ENCODE assay signal across 3 fruit fly cellular contexts in the genomic region with DNA sequence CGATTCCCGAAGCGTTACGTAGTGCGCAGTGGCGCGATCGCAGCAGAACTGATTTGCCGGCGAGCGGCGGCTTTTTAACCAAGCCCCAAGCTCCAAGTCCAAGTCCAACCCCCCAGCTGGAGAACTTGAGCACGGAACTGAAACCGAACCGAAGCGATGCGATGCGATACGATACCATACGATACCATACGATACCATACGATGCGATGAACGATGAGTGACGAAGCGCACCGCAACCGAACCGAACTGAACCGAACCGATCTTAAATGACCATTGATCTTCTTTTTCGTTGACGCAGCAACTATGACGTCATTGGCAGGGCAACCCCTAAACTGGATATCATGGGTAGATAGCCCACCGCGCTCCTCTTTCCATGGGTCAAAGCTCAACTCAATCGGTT.
A peak's percentile ranks its signal among the peaks of the same experiment; 100 is the strongest.
TF ChIP-seq lines count a peak whose summit lies in the region.

sev (minus strand) TSS at position 50 of the 400 bp plus-strand sequence.

- TF ChIP-seq CTCF in whole organism, embryonic (GFP tag; optimal IDR thresholded peaks at IDR 0.05; lab: Kevin White, UChicago), result no peak

TF ChIP-seq in whole organism, adult, 20 proteins besides CTCF, POLR2A, EP300 and RAD21:
- TF ChIP-seq cic (GFP tag; optimal IDR thresholded peaks at IDR 0.05; lab: Kevin White, UChicago) (no peak), tj (GFP tag; optimal IDR thresholded peaks at IDR 0.05; lab: Kevin White, UChicago) (peak; percentile 25), CG12768 (GFP tag; optimal IDR thresholded peaks at IDR 0.05; lab: Kevin White, UChicago) (peak; percentile 32), CG1620 (GFP tag; optimal IDR thresholded peaks at IDR 0.05; lab: Kevin White, UChicago) (no peak)

TF ChIP-seq in whole organism, embryonic, 481 proteins besides CTCF, POLR2A, EP300 and RAD21:
- TF ChIP-seq onecut (GFP tag; IDR thresholded peaks at IDR 0.05; lab: Robert Waterston, UW) (no peak), bigmax (GFP tag; optimal IDR thresholded peaks at IDR 0.05; lab: Kevin White, UChicago) (no peak), Med (GFP tag; lab: Kevin White, UChicago) (peak; percentile 16), CG6683 (GFP tag; optimal IDR thresholded peaks at IDR 0.05; lab: Kevin White, UChicago) (no peak), Meics (GFP tag; optimal IDR thresholded peaks at IDR 0.05; lab: Kevin White, UChicago) (peak; percentile 75), CG15514 (GFP tag; optimal IDR thresholded peaks at IDR 0.05; lab: Kevin White, UChicago) (peak; percentile 36), Deaf1 (tag; optimal IDR thresholded peaks at IDR 0.05; lab: Kevin White, UChicago) (peak; percentile 78), BEAF-32 (GFP tag; optimal IDR thresholded peaks at IDR 0.05; lab: Kevin White, UChicago) (peak; percentile 23)

TF ChIP-seq in whole organism, prepupa, 60 proteins besides CTCF, POLR2A, EP300 and RAD21:
- TF ChIP-seq svp (GFP tag; lab: Kevin White, UChicago) (peak; percentile 39), CG8632 (GFP tag; optimal IDR thresholded peaks at IDR 0.05; lab: Kevin White, UChicago) (no peak)
